Worm (Caenorhabditis elegans) whole organism, L3 larva: ENCODE data around the gene fipr-4.

Experiments
- elt-3 ChIP-seq, 3 experiments: fragments of 150-350 bp in 1 of 3; sonication (generic microtip) in 2 of 3; optimal IDR thresholded peaks; 2 replicates in 2 of 3; 4 replicates in 1 of 3; lab custom pipeline; 2014 to 2017; ENCODE audit warnings: missing biosample characterization in 3 of 3, missing genetic modification characterization in 3 of 3
- eor-1 ChIP-seq, 2 experiments: fragments of 150-350 bp; optimal IDR thresholded peaks; 2 replicates each; lab custom pipeline; 2014 to 2018; ENCODE audit warnings: missing biosample characterization in 2 of 2, missing genetic modification characterization in 2 of 2
- fkh-10 ChIP-seq: sonication (generic microtip); optimal IDR thresholded peaks from 2 replicates; lab custom pipeline; 2017; ENCODE audit warnings: missing biosample characterization, missing genetic modification reagents, missing genetic modification characterization
- fos-1 ChIP-seq: fragments of 150-350 bp; optimal IDR thresholded peaks from 2 replicates; lab custom pipeline; 2014; ENCODE audit warnings: missing biosample characterization, missing genetic modification characterization
- mml-1 ChIP-seq: fragments of 150-350 bp; sonication (generic microtip); optimal IDR thresholded peaks from 3 replicates; lab custom pipeline; 2014; ENCODE audit warnings: missing biosample characterization, missing genetic modification characterization
- nfya-1 ChIP-seq: sonication (generic microtip); optimal IDR thresholded peaks from 2 replicates; lab custom pipeline; 2017; ENCODE audit warnings: missing genetic modification characterization, mild to moderate bottlenecking, missing compliant biosample characterization, antibody characterized with exemption, moderate library complexity; ENCODE audit not compliant: insufficient read depth
- nhr-11 ChIP-seq: fragments of 150-350 bp; optimal IDR thresholded peaks from 2 replicates; lab custom pipeline; 2014; ENCODE audit warnings: missing biosample characterization, missing genetic modification characterization
- nhr-237 ChIP-seq: fragments of 150-350 bp; optimal IDR thresholded peaks from 2 replicates; lab custom pipeline; 2014; ENCODE audit warnings: missing biosample characterization, missing genetic modification characterization
- nhr-28 ChIP-seq: fragments of 150-350 bp; optimal IDR thresholded peaks from 2 replicates; lab custom pipeline; 2014; ENCODE audit warnings: missing biosample characterization, missing genetic modification characterization
- nhr-77 ChIP-seq: fragments of 150-350 bp; optimal IDR thresholded peaks from 2 replicates; lab custom pipeline; 2014; ENCODE audit warnings: missing biosample characterization, missing genetic modification characterization
- unc-39 ChIP-seq: sonication (generic microtip); optimal IDR thresholded peaks from 4 replicates; lab custom pipeline; 2017; ENCODE audit warnings: missing biosample characterization, missing genetic modification characterization
- zag-1 ChIP-seq: fragments of 150-350 bp; optimal IDR thresholded peaks from 2 replicates; lab custom pipeline; 2014; ENCODE audit warnings: missing biosample characterization, missing genetic modification characterization
- ztf-11 ChIP-seq: fragments of 150-350 bp; optimal IDR thresholded peaks from 2 replicates; lab custom pipeline; 2014; ENCODE audit warnings: missing biosample characterization, missing genetic modification characterization
- ztf-4 ChIP-seq: fragments of 150-350 bp; optimal IDR thresholded peaks from 2 replicates; lab custom pipeline; 2014; ENCODE audit warnings: missing biosample characterization, missing genetic modification characterization

ce11 chrV:10224619-10225018 is 3.6 kb downstream of the fipr-4 start:
- TF ChIP-seq nhr-11 (tag; lab: Kevin White, UChicago) (no peak), ztf-11 (tag; lab: Kevin White, UChicago) (no peak), mml-1 (tag; lab: Kevin White, UChicago) (no peak), unc-39 (no peak), eor-1 (tag; optimal IDR thresholded peaks at IDR 0.05; lab: Kevin White, UChicago) (no peak), fkh-10 (GFP tag; lab: Kevin White, UChicago) (no peak), nhr-28 (no peak), ztf-4 (tag; lab: Kevin White, UChicago) (no peak), nhr-237 (tag; lab: Kevin White, UChicago) (no peak), fos-1 (tag; lab: Kevin White, UChicago) (no peak), nfya-1 (tag; lab: Kevin White, UChicago) (no peak), elt-3 (tag; optimal IDR thresholded peaks at IDR 0.05; lab: Kevin White, UChicago) (no peak), nhr-77 (tag; lab: Kevin White, UChicago) (no peak), zag-1 (tag; lab: Kevin White, UChicago) (no peak)
